Fruit fly (Drosophila melanogaster): Measurements from ENCODE around the gene mRpL47.

mRpL47 gene

dm6 chr3R:9563240-9563992, 47.7 kb upstream of the mRpL47 start, which contains the start of the genes CG9393 and Vps45 (continued):
- TF ChIP-seq Eip93F (GFP tag; optimal IDR thresholded peaks at IDR 0.05) (peak; percentile 49), Ets21C (GFP tag; optimal IDR thresholded peaks at IDR 0.05) (no peak), Ets96B (tag; optimal IDR thresholded peaks at IDR 0.05) (no peak), CG32006 (GFP tag; optimal IDR thresholded peaks at IDR 0.05) (no peak), Met (GFP tag; optimal IDR thresholded peaks at IDR 0.05) (no peak), CG6276 (GFP tag; optimal IDR thresholded peaks at IDR 0.05) (no peak), CG4318 (GFP tag; optimal IDR thresholded peaks at IDR 0.05) (no peak), CG3919 (GFP tag; optimal IDR thresholded peaks at IDR 0.05) (no peak), CG6808 (GFP tag; optimal IDR thresholded peaks at IDR 0.05) (no peak), eg (GFP tag; IDR thresholded peaks at IDR 0.05) (no peak; the same call in 2 of the 3 replicates), salr (GFP tag; optimal IDR thresholded peaks at IDR 0.05) (no peak), CG11902 (GFP tag; optimal IDR thresholded peaks at IDR 0.05) (peak; percentile 20), dac (GFP tag; optimal IDR thresholded peaks at IDR 0.05) (no peak), CG1621 (tag; optimal IDR thresholded peaks at IDR 0.05) (no peak), CG6163 (GFP tag; IDR thresholded peaks at IDR 0.05) (no peak)

- TF ChIP-seq CG6163 (GFP tag; IDR thresholded peaks at IDR 0.05) (0 out of 3 replicates have a peak, but pooled peaks have one; percentile 7), ss (GFP tag; optimal IDR thresholded peaks at IDR 0.05) (no peak)
Observed at dm6 chr3R:9561121-9561520, 45.4 kb upstream of the mRpL47 start.

DNA sequence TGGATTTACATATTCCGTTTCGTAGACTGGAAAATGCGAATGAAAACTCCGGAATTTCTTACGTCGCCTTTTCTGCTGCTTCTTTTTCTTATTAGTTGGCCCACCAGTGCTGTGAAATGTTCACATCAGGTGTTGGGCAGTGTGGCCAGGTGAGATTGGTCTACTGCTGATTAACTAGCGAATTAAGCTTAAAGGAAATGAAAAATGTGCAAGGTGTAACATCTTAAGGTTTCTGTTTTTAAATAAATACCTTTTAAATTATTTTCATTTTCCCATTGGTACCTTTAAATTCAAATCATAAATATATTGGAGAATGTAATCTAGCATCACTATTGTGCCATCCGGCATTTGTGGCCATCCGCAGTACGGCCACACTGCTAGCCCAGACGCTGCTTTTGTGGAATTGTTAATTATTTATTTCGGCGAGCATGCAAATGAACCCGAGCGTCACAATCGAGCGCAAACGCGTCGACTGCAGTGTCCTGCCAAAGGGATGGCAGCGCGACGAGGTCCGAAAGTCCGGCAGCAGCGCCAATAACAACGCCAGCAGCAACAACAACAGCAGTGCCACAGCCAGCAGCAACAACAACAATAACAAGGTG, 43.8 kb upstream of the mRpL47 start, which contains the start of the genes AP-1mu and MBD-like:
AP-1mu (minus strand) TSS at position 113 of the 602 bp plus-strand sequence.
MBD-like (plus strand) TSS at position 348 of the 602 bp plus-strand sequence.
- TF ChIP-seq eg (GFP tag; IDR thresholded peaks at IDR 0.05) (peak; percentile 61; the same call in 2 of the 3 replicates), fd59A (GFP tag; optimal IDR thresholded peaks at IDR 0.05) (no peak), cyc (GFP tag; optimal IDR thresholded peaks at IDR 0.05) (peak; percentile 75), topi (GFP tag; optimal IDR thresholded peaks at IDR 0.05) (peak; percentile 67), CG15336 (GFP tag; IDR thresholded peaks at IDR 0.05) (0 out of 2 replicates have a peak, but pooled peaks have one; percentile 13), CG3032 (tag; optimal IDR thresholded peaks at IDR 0.05) (peak; percentile 68), achi (GFP tag; optimal IDR thresholded peaks at IDR 0.05) (peak; percentile 58), spab (GFP tag; optimal IDR thresholded peaks at IDR 0.05) (no peak), CG11294 (GFP tag; IDR thresholded peaks at IDR 0.05) (no peak), CG6276 (GFP tag; optimal IDR thresholded peaks at IDR 0.05) (no peak), CG11902 (GFP tag; optimal IDR thresholded peaks at IDR 0.05) (peak; percentile 42), esn (GFP tag; optimal IDR thresholded peaks at IDR 0.05) (peak; percentile 73), Hr39 (GFP tag; optimal IDR thresholded peaks at IDR 0.05) (peak; percentile 75), CG10631 (GFP tag; optimal IDR thresholded peaks at IDR 0.05) (peak; percentile 72), acj6 (GFP tag; optimal IDR thresholded peaks at IDR 0.05) (peak; percentile 67), CG8119 (GFP tag; IDR thresholded peaks at IDR 0.05) (0 out of 3 replicates have a peak, but pooled peaks have one; percentile 36), CG6163 (GFP tag; IDR thresholded peaks at IDR 0.05) (0 out of 3 replicates have a peak, but pooled peaks have one; percentile 36), CG32006 (GFP tag; optimal IDR thresholded peaks at IDR 0.05) (no peak), ss (GFP tag; optimal IDR thresholded peaks at IDR 0.05) (no peak), CG6792 (GFP tag; optimal IDR thresholded peaks at IDR 0.05) (peak; percentile 45), CG31627 (GFP tag; optimal IDR thresholded peaks at IDR 0.05) (peak; percentile 82), Sox15 (GFP tag; optimal IDR thresholded peaks at IDR 0.05) (peak; percentile 34), vri (GFP tag; optimal IDR thresholded peaks at IDR 0.05) (peak; percentile 52), Sox14 (GFP tag; optimal IDR thresholded peaks at IDR 0.05) (peak; percentile 78), lz (GFP tag; optimal IDR thresholded peaks at IDR 0.05) (peak; percentile 78), CG34406 (GFP tag; optimal IDR thresholded peaks at IDR 0.05) (peak; percentile 41), Eip78C (GFP tag) (no peak), Blimp-1 (GFP tag; optimal IDR thresholded peaks at IDR 0.05) (peak; percentile 31), CG1621 (tag; optimal IDR thresholded peaks at IDR 0.05) (peak; percentile 58), pdm3 (GFP tag; optimal IDR thresholded peaks at IDR 0.05) (no peak), CG3919 (GFP tag; optimal IDR thresholded peaks at IDR 0.05) (peak; percentile 67), CG7368 (GFP tag; optimal IDR thresholded peaks at IDR 0.05) (no peak), CG8632 (GFP tag; optimal IDR thresholded peaks at IDR 0.05) (no peak), Met (GFP tag; optimal IDR thresholded peaks at IDR 0.05) (no peak), Ets96B (tag; optimal IDR thresholded peaks at IDR 0.05) (peak; percentile 41), Sox102F (GFP tag; optimal IDR thresholded peaks at IDR 0.05) (no peak)

Measured in whole organism, prepupa.